Fruit fly (Drosophila melanogaster) whole organism, embryonic: ENCODE results near the gene ninaG.

Source experiments
- Atf3 ChIP-seq: fragments of 200-800 bp; sonication (Bioruptor generic); optimal IDR thresholded peaks from 3 replicates; lab custom pipeline; 2016; ENCODE audit warnings: missing biosample characterization, missing genetic modification characterization
- BtbVII ChIP-seq: fragments of 200-800 bp; sonication (Bioruptor generic); optimal IDR thresholded peaks from 3 replicates; lab custom pipeline; 2017; ENCODE audit warnings: missing biosample characterization, mild to moderate bottlenecking, missing genetic modification characterization
- CG11723 ChIP-seq: fragments of 200-800 bp; sonication (Bioruptor generic); optimal IDR thresholded peaks from 2 replicates; lab custom pipeline; 2017; ENCODE audit warnings: missing biosample characterization, mild to moderate bottlenecking, missing genetic modification characterization
- CG12071 ChIP-seq: fragments of 200-800 bp; sonication (Bioruptor generic); optimal IDR thresholded peaks from 3 replicates; lab custom pipeline; 2018; ENCODE audit warnings: missing biosample characterization, mild to moderate bottlenecking, missing genetic modification characterization
- CG12769 ChIP-seq: fragments of 200-800 bp; sonication (Bioruptor generic); optimal IDR thresholded peaks from 2 replicates; lab custom pipeline; 2019; ENCODE audit warnings: missing biosample characterization, mild to moderate bottlenecking, missing genetic modification characterization, moderate library complexity
- CG12942 ChIP-seq: fragments of 200-800 bp; sonication (Bioruptor generic); optimal IDR thresholded peaks from 3 replicates; lab custom pipeline; 2016; ENCODE audit warnings: missing biosample characterization, missing genetic modification characterization
- CG14667 ChIP-seq: fragments of 200-800 bp; sonication (Bioruptor generic); IDR thresholded peaks from 2 replicates; pipeline ENCODE4 v1.3.6; 2022; ENCODE audit warnings: missing biosample characterization, missing genetic modification characterization
- CG14860 ChIP-seq: fragments of 200-800 bp; sonication (Bioruptor generic); IDR thresholded peaks from 3 replicates; pipeline ENCODE4 v1.3.6; 2022; ENCODE audit warnings: missing biosample characterization, missing genetic modification characterization; ENCODE audit not compliant: partially characterized antibody
- CG15269 ChIP-seq: fragments of 200-800 bp; sonication (Bioruptor generic); optimal IDR thresholded peaks from 2 replicates; lab custom pipeline; 2018; ENCODE audit warnings: missing biosample characterization, mild to moderate bottlenecking, missing genetic modification characterization, moderate library complexity
- CG1603 ChIP-seq: fragments of 200-800 bp; sonication (Bioruptor generic); optimal IDR thresholded peaks from 2 replicates; lab custom pipeline; 2019; ENCODE audit warnings: missing biosample characterization, mild to moderate bottlenecking, missing genetic modification characterization, moderate library complexity
- CG16813 ChIP-seq: fragments of 200-800 bp; sonication (Bioruptor generic); IDR thresholded peaks from 3 replicates; pipeline ENCODE4 v1.3.6; 2022; ENCODE audit warnings: missing biosample characterization, missing genetic modification characterization; ENCODE audit not compliant: partially characterized antibody
- CG17912 ChIP-seq: fragments of 200-800 bp; sonication (Bioruptor generic); optimal IDR thresholded peaks from 2 replicates; lab custom pipeline; 2018; ENCODE audit warnings: missing biosample characterization, mild to moderate bottlenecking, missing genetic modification characterization
- CG18262 ChIP-seq: fragments of 200-800 bp; optimal IDR thresholded peaks from 3 replicates; lab custom pipeline; 2019; ENCODE audit warnings: missing biosample characterization, mild to moderate bottlenecking, missing genetic modification characterization, moderate library complexity
- CG2889 ChIP-seq: fragments of 200-800 bp; sonication (Bioruptor generic); IDR thresholded peaks from 3 replicates; pipeline ENCODE4 v1.3.6; 2022; ENCODE audit warnings: missing biosample characterization, missing genetic modification characterization
- CG30403 ChIP-seq: fragments of 200-800 bp; sonication (Bioruptor generic); optimal IDR thresholded peaks from 3 replicates; lab custom pipeline; 2016; ENCODE audit warnings: missing biosample characterization, missing genetic modification characterization
- CG31365 ChIP-seq: fragments of 200-800 bp; sonication (Bioruptor generic); optimal IDR thresholded peaks from 2 replicates; lab custom pipeline; 2018; ENCODE audit warnings: missing biosample characterization, mild to moderate bottlenecking, missing genetic modification characterization
- CG33213 ChIP-seq: fragments of 200-800 bp; sonication (Bioruptor generic); optimal IDR thresholded peaks from 3 replicates; lab custom pipeline; 2016; ENCODE audit warnings: missing biosample characterization, missing genetic modification characterization
- CG4854 ChIP-seq: fragments of 200-800 bp; sonication (Bioruptor generic); optimal IDR thresholded peaks from 2 replicates; lab custom pipeline; 2016; ENCODE audit warnings: missing biosample characterization, missing genetic modification characterization, inconsistent platforms
- CG6854 ChIP-seq: fragments of 200-800 bp; sonication (Bioruptor generic); optimal IDR thresholded peaks from 3 replicates; lab custom pipeline; 2017; ENCODE audit warnings: missing biosample characterization, mild to moderate bottlenecking, missing genetic modification characterization
- CG8944 ChIP-seq: fragments of 200-800 bp; sonication (Bioruptor generic); optimal IDR thresholded peaks from 3 replicates; lab custom pipeline; 2016; ENCODE audit warnings: missing biosample characterization, missing genetic modification characterization
- CrebB ChIP-seq: fragments of 200-800 bp; sonication (Bioruptor generic); optimal IDR thresholded peaks from 3 replicates; lab custom pipeline; 2018; ENCODE audit warnings: missing biosample characterization, mild to moderate bottlenecking, missing genetic modification characterization
- Dek ChIP-seq: fragments of 200-800 bp; sonication (Bioruptor generic); optimal IDR thresholded peaks from 3 replicates; lab custom pipeline; 2019; ENCODE audit warnings: missing biosample characterization, mild to moderate bottlenecking, missing genetic modification characterization, moderate library complexity
- Dip3 ChIP-seq: fragments of 200-800 bp; sonication (Bioruptor generic); optimal IDR thresholded peaks from 3 replicates; lab custom pipeline; 2016; ENCODE audit warnings: missing biosample characterization, missing genetic modification characterization
- HHEX ChIP-seq: fragments of 200-800 bp; sonication (Bioruptor generic); optimal IDR thresholded peaks from 3 replicates; lab custom pipeline; 2017; ENCODE audit warnings: missing biosample characterization, mild to moderate bottlenecking, missing genetic modification characterization, missing genetic modification reagents
- Hsf ChIP-seq: fragments of 200-800 bp; sonication (Bioruptor generic); optimal IDR thresholded peaks from 3 replicates; lab custom pipeline; 2016; ENCODE audit warnings: missing biosample characterization, missing genetic modification characterization
- Max ChIP-seq: fragments of 200-800 bp; sonication (Bioruptor generic); optimal IDR thresholded peaks from 2 replicates; lab custom pipeline; 2016; ENCODE audit warnings: missing biosample characterization, mild to moderate bottlenecking, missing genetic modification characterization
- NC2β ChIP-seq: fragments of 200-800 bp; sonication (Bioruptor generic); optimal IDR thresholded peaks from 2 replicates; lab custom pipeline; 2016; ENCODE audit warnings: missing biosample characterization, missing genetic modification characterization
- Scr ChIP-seq: fragments of 200-800 bp; sonication (Bioruptor generic); IDR thresholded peaks from 2 replicates; pipeline ENCODE4 v1.3.6; 2022; ENCODE audit warnings: missing biosample characterization, missing genetic modification characterization; ENCODE audit not compliant: partially characterized antibody
- Sox102F ChIP-seq: fragments of 200-800 bp; sonication (Bioruptor generic); optimal IDR thresholded peaks from 2 replicates; lab custom pipeline; 2018; ENCODE audit warnings: missing biosample characterization, mild to moderate bottlenecking, missing genetic modification characterization, moderate library complexity
- Taf1 ChIP-seq: fragments of 200-800 bp; sonication (Bioruptor generic); IDR thresholded peaks from 2 replicates; pipeline ENCODE4 v1.3.6; 2022; ENCODE audit warnings: missing biosample characterization, missing genetic modification characterization
- Vsx1 ChIP-seq: fragments of 200-800 bp; sonication (Bioruptor generic); optimal IDR thresholded peaks from 2 replicates; lab custom pipeline; 2017; ENCODE audit warnings: missing biosample characterization, mild to moderate bottlenecking, missing genetic modification characterization, missing genetic modification reagents
- bigmax ChIP-seq: fragments of 200-800 bp; sonication (Bioruptor generic); optimal IDR thresholded peaks from 2 replicates; lab custom pipeline; 2018; ENCODE audit warnings: missing biosample characterization, mild to moderate bottlenecking, missing genetic modification characterization
- caup ChIP-seq: fragments of 200-800 bp; sonication (Bioruptor generic); optimal IDR thresholded peaks from 3 replicates; lab custom pipeline; 2017; ENCODE audit warnings: missing biosample characterization, mild to moderate bottlenecking, missing genetic modification characterization, moderate library complexity; ENCODE audit not compliant: severe bottlenecking
- disco-r ChIP-seq: fragments of 200-800 bp; sonication (Bioruptor generic); optimal IDR thresholded peaks from 2 replicates; lab custom pipeline; 2016; ENCODE audit warnings: missing biosample characterization, missing genetic modification characterization
- dmrt99B ChIP-seq: fragments of 200-800 bp; sonication (Bioruptor generic); optimal IDR thresholded peaks from 2 replicates; lab custom pipeline; 2018; ENCODE audit warnings: missing biosample characterization, mild to moderate bottlenecking, missing genetic modification characterization, moderate library complexity
- gro ChIP-seq: fragments of 200-800 bp; sonication (Bioruptor generic); optimal IDR thresholded peaks from 2 replicates; lab custom pipeline; 2016; ENCODE audit warnings: missing biosample characterization, missing genetic modification characterization
- jigr1 ChIP-seq: fragments of 200-800 bp; sonication (Bioruptor generic); IDR thresholded peaks from 3 replicates; pipeline ENCODE4 v1.3.6; 2022; ENCODE audit warnings: missing biosample characterization, missing genetic modification characterization
- kay ChIP-seq: fragments of 200-800 bp; sonication (Bioruptor generic); optimal IDR thresholded peaks from 2 replicates; lab custom pipeline; 2016; ENCODE audit warnings: missing biosample characterization, missing genetic modification characterization
- ken ChIP-seq: fragments of 200-800 bp; sonication (Bioruptor generic); IDR thresholded peaks from 3 replicates; pipeline ENCODE4 v1.3.6; 2022; ENCODE audit warnings: missing biosample characterization, missing genetic modification characterization
- lbe ChIP-seq: fragments of 200-800 bp; sonication (Bioruptor generic); optimal IDR thresholded peaks from 2 replicates; lab custom pipeline; 2016; ENCODE audit warnings: missing biosample characterization, mild to moderate bottlenecking, missing genetic modification characterization
- mam ChIP-seq: fragments of 200-800 bp; sonication (Bioruptor generic); optimal IDR thresholded peaks from 3 replicates; lab custom pipeline; 2016; ENCODE audit warnings: missing biosample characterization, missing genetic modification characterization
- rib ChIP-seq: fragments of 200-800 bp; sonication (Bioruptor generic); IDR thresholded peaks from 2 replicates; pipeline ENCODE4 v1.3.6; 2022; ENCODE audit warnings: missing biosample characterization, missing genetic modification characterization
- salm ChIP-seq: fragments of 200-800 bp; sonication (Bioruptor generic); optimal IDR thresholded peaks from 2 replicates; lab custom pipeline; 2018; ENCODE audit warnings: missing biosample characterization, mild to moderate bottlenecking, missing genetic modification characterization
- scrt ChIP-seq: fragments of 200-800 bp; sonication (Bioruptor generic); optimal IDR thresholded peaks from 2 replicates; lab custom pipeline; 2018; ENCODE audit warnings: missing biosample characterization, mild to moderate bottlenecking, missing genetic modification characterization, moderate library complexity
- shn ChIP-seq: fragments of 200-800 bp; sonication (Bioruptor generic); optimal IDR thresholded peaks from 3 replicates; lab custom pipeline; 2016; ENCODE audit warnings: missing biosample characterization, missing genetic modification characterization
- toy ChIP-seq: fragments of 200-800 bp; sonication (Bioruptor generic); IDR thresholded peaks from 2 replicates; pipeline ENCODE4 v1.3.6; 2022; ENCODE audit warnings: missing biosample characterization, missing genetic modification characterization
- twi ChIP-seq: fragments of 200-800 bp; optimal IDR thresholded peaks from 2 replicates; lab custom pipeline; 2019; ENCODE audit warnings: missing biosample characterization, mild to moderate bottlenecking, missing genetic modification characterization, moderate library complexity
- vfl ChIP-seq: fragments of 200-800 bp; sonication (Bioruptor generic); optimal IDR thresholded peaks from 2 replicates; lab custom pipeline; 2016; ENCODE audit warnings: missing biosample characterization, missing genetic modification characterization
- z ChIP-seq: fragments of 200-800 bp; sonication (Bioruptor generic); IDR thresholded peaks from 3 replicates; pipeline ENCODE4 v1.3.6; 2022; ENCODE audit warnings: missing biosample characterization, missing genetic modification characterization

The ninaG gene

DNA sequence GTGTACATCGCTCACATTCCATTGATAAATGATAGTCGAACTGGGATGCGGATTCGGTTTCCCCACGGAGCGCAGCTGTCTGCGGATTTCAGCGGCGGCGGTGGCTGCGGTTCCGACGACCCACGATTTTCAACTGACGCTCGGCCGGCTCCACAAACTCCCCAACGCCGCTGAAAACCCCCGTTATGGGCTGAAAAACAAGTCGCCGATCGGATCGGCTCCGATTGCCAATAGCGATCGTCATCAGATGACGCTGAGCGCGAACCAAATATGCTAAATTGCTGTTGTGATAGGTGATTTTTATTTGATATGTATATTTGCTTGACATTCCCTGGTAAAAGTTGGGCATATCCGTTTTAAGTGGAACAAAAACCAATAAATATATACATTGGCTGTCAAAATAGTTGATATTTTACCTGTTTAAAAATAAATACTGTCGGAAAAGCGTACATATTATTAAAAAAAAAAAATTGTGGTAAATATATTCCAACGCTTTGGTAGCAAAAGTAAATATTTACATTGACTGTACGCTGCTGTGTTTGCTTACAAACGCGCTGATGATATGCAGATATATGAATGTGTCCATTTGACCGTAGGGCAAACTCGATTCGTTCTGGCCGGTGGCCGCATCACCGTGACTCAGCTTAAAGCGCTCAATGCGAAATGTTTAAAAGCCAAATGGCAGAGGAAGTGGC, 32.9 kb upstream of the ninaG start (continued):
- TF ChIP-seq CG12071 (GFP tag; lab: Kevin White, UChicago) (peak; percentile 22), CG14667 (peak; percentile 44), kay (GFP tag; lab: Kevin White, UChicago) (peak; percentile 55), Vsx1 (GFP tag; lab: Kevin White, UChicago) (peak; percentile 46), twi (tag; lab: Kevin White, UChicago) (no peak), Taf1 (GFP tag; lab: Robert Waterston, UW) (no peak), CG18262 (tag; lab: Kevin White, UChicago) (peak; percentile 6), gro (GFP tag; lab: Kevin White, UChicago) (peak; percentile 76), lbe (peak; percentile 18), CG14860 (no peak), Atf3 (GFP tag; lab: Kevin White, UChicago) (peak; percentile 3), CG11723 (no peak), disco-r (GFP tag; lab: Kevin White, UChicago) (no peak), toy (GFP tag; lab: Robert Waterston, UW) (0 out of 2 replicates have a peak, but pooled peaks have one; percentile 25), Scr (GFP tag; lab: Robert Waterston, UW) (no peak), CG33213 (GFP tag; lab: Kevin White, UChicago) (no peak), jigr1 (no peak), rib (GFP tag; lab: Robert Waterston, UW) (no peak; the same call in 1 of the 2 replicates), Dip3 (peak; percentile 72), shn (GFP tag; lab: Kevin White, UChicago) (peak; percentile 15), HHEX (GFP tag; lab: Kevin White, UChicago) (peak; percentile 71), mam (GFP tag; lab: Kevin White, UChicago) (peak; percentile 74), Max (GFP tag; lab: Kevin White, UChicago) (no peak), scrt (peak; percentile 28), dmrt99B (tag; lab: Kevin White, UChicago) (peak; percentile 74), CG6854 (GFP tag; lab: Kevin White, UChicago) (peak; percentile 13), CG1603 (tag; lab: Kevin White, UChicago) (no peak), caup (GFP tag; lab: Kevin White, UChicago) (peak; percentile 66), CG12769 (tag; lab: Kevin White, UChicago) (peak; percentile 49), CG31365 (tag; lab: Kevin White, UChicago) (no peak), ken (GFP tag; lab: Robert Waterston, UW) (no peak), CrebB (tag; lab: Kevin White, UChicago) (no peak), NC2β (GFP tag; lab: Kevin White, UChicago) (no peak), CG15269 (tag; lab: Kevin White, UChicago) (peak; percentile 73), CG17912 (GFP tag; lab: Kevin White, UChicago) (no peak), CG2889 (GFP tag; lab: Robert Waterston, UW) (no peak), Dek (tag; lab: Kevin White, UChicago) (peak; percentile 68), CG4854 (GFP tag; lab: Kevin White, UChicago) (peak; percentile 30), BtbVII (peak; percentile 22), vfl (peak; percentile 12), CG16813 (GFP tag; lab: Robert Waterston, UW) (no peak), CG8944 (peak; percentile 2), z (GFP tag; lab: Robert Waterston, UW) (no peak), CG30403 (peak; percentile 76), Sox102F (GFP tag; lab: Kevin White, UChicago) (peak; percentile 63), bigmax (no peak), CG12942 (peak; percentile 26), salm (no peak), Hsf (GFP tag; lab: Kevin White, UChicago) (peak; percentile 53)
